Worm (Caenorhabditis elegans) whole organism, young adult: Measurements from ENCODE around the gene F56C9.6.

ENCODE experiments used
- B0336.3 ChIP-seq: fragments of 200-800 bp; sonication (Bioruptor generic); IDR thresholded peaks from 2 replicates; pipeline ENCODE4 v1.3.6; 2022; ENCODE audit warnings: missing genetic modification characterization, missing compliant biosample characterization
- F49E8.2 ChIP-seq: sonication (generic microtip); optimal IDR thresholded peaks from 3 replicates; lab custom pipeline; 2017; ENCODE audit warnings: missing genetic modification characterization, mild to moderate bottlenecking, missing compliant biosample characterization, antibody characterized with exemption, moderate library complexity; ENCODE audit not compliant: insufficient read depth
- Y53F4B.3 ChIP-seq: fragments of 200-800 bp; sonication (Bioruptor generic); IDR thresholded peaks from 2 replicates; pipeline ENCODE4 v1.3.6; 2022; ENCODE audit warnings: missing genetic modification reagents, missing genetic modification characterization, missing compliant biosample characterization
- gei-17 ChIP-seq: fragments of 200-800 bp; sonication (Bioruptor generic); optimal IDR thresholded peaks from 2 replicates; lab custom pipeline; 2018; ENCODE audit warnings: mild to moderate bottlenecking, missing genetic modification characterization, missing compliant biosample characterization

DNA sequence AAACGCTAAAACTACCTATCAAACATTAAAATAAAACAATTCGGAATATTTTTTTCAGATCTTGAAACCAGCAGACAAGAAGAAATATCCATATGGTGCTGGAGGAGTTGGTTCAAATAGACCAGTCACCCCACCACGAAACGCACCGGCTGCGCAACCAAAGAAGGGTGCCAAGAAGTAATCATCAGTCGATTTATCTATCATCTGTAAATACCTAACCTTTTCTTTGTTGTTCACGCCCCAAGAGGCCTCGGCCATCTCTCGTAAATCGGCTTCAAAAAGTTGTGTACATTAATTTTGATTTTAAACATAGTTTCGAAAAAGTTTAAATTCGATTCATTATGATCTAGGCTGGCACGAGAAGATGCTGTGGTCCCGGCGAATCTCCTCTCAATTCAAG lies 27.4 kb upstream of the F56C9.6 start:
- no peak for TF ChIP-seq Y53F4B.3 (GFP tag; lab: Robert Waterston, UW)
- TF ChIP-seq B0336.3 (GFP tag; lab: Robert Waterston, UW), result no peak
- TF ChIP-seq gei-17 (GFP tag; lab: Kevin White, UChicago), result no peak
- TF ChIP-seq F49E8.2 (tag; lab: Kevin White, UChicago), result no peak
